Worm (Caenorhabditis elegans) whole organism, late embryonic: ENCODE results near the gene twk-11.

Experiments used
- T23F11.4 ChIP-seq: fragments of 200-800 bp; sonication (Bioruptor generic); optimal IDR thresholded peaks from 2 replicates; lab custom pipeline; 2018; ENCODE audit warnings: mild to moderate bottlenecking, missing genetic modification characterization, missing compliant biosample characterization
- ceh-9 ChIP-seq: sonication (generic microtip); optimal IDR thresholded peaks from 2 replicates; lab custom pipeline; 2016; ENCODE audit warnings: mild to moderate bottlenecking, missing genetic modification characterization, inconsistent platforms, missing compliant biosample characterization
- elt-2 ChIP-seq: sonication (generic microtip); optimal IDR thresholded peaks from 2 replicates; lab custom pipeline; 2016; ENCODE audit warnings: missing genetic modification reagents, missing genetic modification characterization, missing compliant biosample characterization
- fkh-10 ChIP-seq: fragments of 150-350 bp; optimal IDR thresholded peaks from 2 replicates; lab custom pipeline; 2014; ENCODE audit warnings: missing biosample characterization, missing genetic modification reagents, missing genetic modification characterization
- gmeb-2 ChIP-seq: sonication (generic microtip); optimal IDR thresholded peaks from 2 replicates; lab custom pipeline; 2016; ENCODE audit warnings: missing genetic modification characterization, inconsistent platforms, missing compliant biosample characterization
- ttx-3 ChIP-seq: sonication (generic microtip); optimal IDR thresholded peaks from 2 replicates; lab custom pipeline; 2016; ENCODE audit warnings: missing genetic modification reagents, missing genetic modification characterization, missing compliant biosample characterization
- zip-5 ChIP-seq: sonication (generic microtip); optimal IDR thresholded peaks from 2 replicates; lab custom pipeline; 2016; ENCODE audit warnings: missing genetic modification characterization, missing compliant biosample characterization

ce11 chrV:6991771-6992170 lies 44.6 kb downstream of the twk-11 start, which contains the start of gene nhr-162:
- TF ChIP-seq gmeb-2 (tag; lab: Kevin White, UChicago) (no peak), zip-5 (no peak), T23F11.4 (GFP tag; lab: Kevin White, UChicago) (no peak), elt-2 (no peak), fkh-10 (GFP tag; lab: Kevin White, UChicago) (no peak), ttx-3 (no peak), ceh-9 (tag; lab: Kevin White, UChicago) (no peak)
